Fruit fly (Drosophila melanogaster) whole organism, embryonic: ENCODE data around the gene CG31949.

Experiments used
- CG32532 ChIP-seq: fragments of 200-800 bp; sonication (Bioruptor generic); IDR thresholded peaks from 2 replicates; pipeline ENCODE4 v1.3.6; 2022; ENCODE audit warnings: missing biosample characterization, missing genetic modification characterization
- CG8290 ChIP-seq, 3 experiments: fragments of 200-800 bp; sonication (Bioruptor generic); optimal IDR thresholded peaks; 2 replicates each; lab custom pipeline; 2016 to 2019; ENCODE audit warnings: missing biosample characterization in 3 of 3, missing genetic modification characterization in 3 of 3, mild to moderate bottlenecking in 2 of 3, moderate library complexity in 1 of 3

DNA sequence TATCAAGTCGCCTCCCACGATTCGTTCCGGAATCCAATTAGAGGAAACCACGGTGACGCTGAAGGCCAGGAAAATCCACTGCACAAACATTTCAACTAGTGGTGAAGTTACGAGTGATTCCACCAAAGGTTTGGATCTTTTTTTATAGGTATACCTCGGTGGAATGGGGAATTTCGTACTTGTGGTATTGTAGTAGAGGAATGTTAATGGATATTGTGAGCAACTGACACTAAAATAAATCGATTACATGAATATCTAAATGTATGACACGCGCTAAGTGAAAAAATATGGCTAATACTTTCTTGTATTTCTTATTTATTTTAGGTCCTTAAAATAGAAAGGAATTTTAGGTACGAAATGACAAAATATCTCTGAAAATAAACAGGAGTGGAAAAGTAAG is 47.7 kb upstream of the CG31949 start, which contains the start of gene CG17239:
- no peak for TF ChIP-seq CG8290 (GFP tag; optimal IDR thresholded peaks at IDR 0.05; lab: Kevin White, UChicago)
- TF ChIP-seq CG8290 (tag; optimal IDR thresholded peaks at IDR 0.05; lab: Kevin White, UChicago), result no peak
- TF ChIP-seq CG32532 (GFP tag; lab: Robert Waterston, UW), result no peak
